Worm (Caenorhabditis elegans) whole organism, L1 larva: ENCODE data around the gene ubq-2.

ENCODE experiments used
- C04F5.9 ChIP-seq: sonication (generic microtip); optimal IDR thresholded peaks from 2 replicates; lab custom pipeline; 2016; ENCODE audit warnings: missing genetic modification characterization, missing compliant biosample characterization
- C16A3.4 ChIP-seq: fragments of 150-350 bp; optimal IDR thresholded peaks from 2 replicates; lab custom pipeline; 2014; ENCODE audit warnings: missing biosample characterization, missing genetic modification characterization
- F16B12.6 ChIP-seq: fragments of 150-350 bp; optimal IDR thresholded peaks from 2 replicates; lab custom pipeline; 2014; ENCODE audit warnings: missing biosample characterization, missing genetic modification characterization
- ama-1 ChIP-seq: fragments of 150-350 bp; optimal IDR thresholded peaks from 2 replicates; lab custom pipeline; 2014
- ceh-63 ChIP-seq: fragments of 200-800 bp; sonication (Bioruptor generic); optimal IDR thresholded peaks from 2 replicates; lab custom pipeline; 2018; ENCODE audit warnings: mild to moderate bottlenecking, missing genetic modification characterization, missing compliant biosample characterization
- ceh-8 ChIP-seq: fragments of 200-800 bp; sonication (Bioruptor generic); optimal IDR thresholded peaks from 2 replicates; lab custom pipeline; 2018; ENCODE audit warnings: mild to moderate bottlenecking, missing genetic modification characterization, moderate library complexity, missing compliant biosample characterization
- ceh-82 ChIP-seq, 3 experiments: fragments of 150-350 bp in 1 of 3; sonication (generic microtip) in 2 of 3; optimal IDR thresholded peaks; 2 replicates each; lab custom pipeline; 2014 to 2017; ENCODE audit warnings: missing biosample characterization in 3 of 3, missing genetic modification characterization in 3 of 3
- ceh-88 ChIP-seq: fragments of 200-800 bp; sonication (Bioruptor generic); IDR thresholded peaks from 2 replicates; pipeline ENCODE4 v1.3.6; 2022; ENCODE audit warnings: missing genetic modification characterization, missing compliant biosample characterization
- ceh-90 ChIP-seq: sonication (generic microtip); optimal IDR thresholded peaks from 2 replicates; lab custom pipeline; 2016; ENCODE audit warnings: missing genetic modification characterization, missing compliant biosample characterization
- ces-1 ChIP-seq: fragments of 150-350 bp; optimal IDR thresholded peaks from 2 replicates; lab custom pipeline; 2014; ENCODE audit warnings: missing biosample characterization, missing genetic modification reagents, missing genetic modification characterization
- dpl-1 ChIP-seq, 3 experiments: fragments of 150-350 bp in 2 of 3; sonication (generic microtip) in 1 of 3; optimal IDR thresholded peaks; 2 replicates each; lab custom pipeline; 2014 to 2017; ENCODE audit warnings: missing biosample characterization in 3 of 3, missing genetic modification characterization in 3 of 3, missing genetic modification reagents in 3 of 3
- dsc-1 ChIP-seq: sonication (generic microtip); optimal IDR thresholded peaks from 2 replicates; lab custom pipeline; 2016; ENCODE audit warnings: mild to moderate bottlenecking, missing genetic modification characterization, missing compliant biosample characterization
- efl-1 ChIP-seq, 4 experiments: fragments of 150-350 bp; optimal IDR thresholded peaks in 3 of 4; peaks in 1 of 4; 1 replicate in 1 of 4; 2 replicates in 3 of 4; lab custom pipeline; 2014; ENCODE audit warnings: missing biosample characterization in 2 of 4, missing genetic modification characterization in 2 of 4, missing genetic modification reagents in 2 of 4
- efl-3 ChIP-seq: fragments of 200-800 bp; sonication (Bioruptor generic); optimal IDR thresholded peaks from 2 replicates; lab custom pipeline; 2018; ENCODE audit warnings: mild to moderate bottlenecking, missing genetic modification characterization, missing compliant biosample characterization
- ets-5 ChIP-seq: fragments of 200-800 bp; sonication (Bioruptor generic); IDR thresholded peaks from 2 replicates; pipeline ENCODE4 v1.3.6; 2022; ENCODE audit warnings: missing genetic modification characterization, missing compliant biosample characterization
- fkh-8 ChIP-seq: sonication (generic microtip); optimal IDR thresholded peaks from 2 replicates; lab custom pipeline; 2016; ENCODE audit warnings: mild to moderate bottlenecking, missing genetic modification characterization, missing compliant biosample characterization
- hlh-4 ChIP-seq: sonication (generic microtip); optimal IDR thresholded peaks from 2 replicates; lab custom pipeline; 2016; ENCODE audit warnings: mild to moderate bottlenecking, missing genetic modification characterization, missing compliant biosample characterization
- hpl-2 ChIP-seq: fragments of 150-350 bp; optimal IDR thresholded peaks from 2 replicates; lab custom pipeline; 2014; ENCODE audit warnings: missing biosample characterization, missing genetic modification reagents, missing genetic modification characterization
- irx-1 ChIP-seq: sonication (generic microtip); optimal IDR thresholded peaks from 2 replicates; lab custom pipeline; 2016; ENCODE audit warnings: missing genetic modification characterization, missing compliant biosample characterization
- isw-1 ChIP-seq: fragments of 200-800 bp; sonication (Bioruptor generic); IDR thresholded peaks from 2 replicates; pipeline ENCODE4 v1.3.6; 2022; ENCODE audit warnings: missing genetic modification characterization, missing compliant biosample characterization
- lin-14 ChIP-seq: fragments of 200-800 bp; sonication (Bioruptor generic); optimal IDR thresholded peaks from 2 replicates; lab custom pipeline; 2018; ENCODE audit warnings: mild to moderate bottlenecking, missing genetic modification characterization, moderate library complexity, missing compliant biosample characterization
- lir-3 ChIP-seq: sonication (generic microtip); optimal IDR thresholded peaks from 2 replicates; lab custom pipeline; 2016; ENCODE audit warnings: mild to moderate bottlenecking, missing genetic modification characterization, moderate library complexity, missing compliant biosample characterization; ENCODE audit not compliant: poor library complexity
- lsy-2 ChIP-seq, 2 experiments: fragments of 150-350 bp; optimal IDR thresholded peaks; 2 replicates each; lab custom pipeline; 2014; ENCODE audit warnings: missing biosample characterization in 2 of 2, missing genetic modification characterization in 2 of 2
- mdl-1 ChIP-seq, 2 experiments: fragments of 150-350 bp; optimal IDR thresholded peaks; 2 replicates each; lab custom pipeline; 2014 to 2017; ENCODE audit warnings: missing biosample characterization in 2 of 2, missing genetic modification characterization in 2 of 2, inconsistent platforms in 1 of 2
- mef-2 ChIP-seq: fragments of 150-350 bp; optimal IDR thresholded peaks from 2 replicates; lab custom pipeline; 2014; ENCODE audit warnings: missing biosample characterization, missing genetic modification characterization
- mep-1 ChIP-seq: fragments of 150-350 bp; optimal IDR thresholded peaks from 2 replicates; lab custom pipeline; 2014; ENCODE audit warnings: missing biosample characterization, missing genetic modification characterization
- nhr-11 ChIP-seq: fragments of 150-350 bp; optimal IDR thresholded peaks from 2 replicates; lab custom pipeline; 2014; ENCODE audit warnings: missing biosample characterization, missing genetic modification characterization
- nhr-12 ChIP-seq: sonication (generic microtip); optimal IDR thresholded peaks from 2 replicates; lab custom pipeline; 2017; ENCODE audit warnings: missing biosample characterization, missing genetic modification characterization
- nhr-19 ChIP-seq: fragments of 200-800 bp; sonication (Bioruptor generic); conservative IDR thresholded peaks from 2 replicates; pipeline ENCODE4 v1.3.6; 2022; ENCODE audit warnings: missing genetic modification characterization, missing compliant biosample characterization
- nhr-237 ChIP-seq: fragments of 150-350 bp; optimal IDR thresholded peaks from 2 replicates; lab custom pipeline; 2014; ENCODE audit warnings: missing biosample characterization, missing genetic modification characterization
- nhr-28 ChIP-seq: fragments of 150-350 bp; optimal IDR thresholded peaks from 2 replicates; lab custom pipeline; 2014; ENCODE audit warnings: missing biosample characterization, missing genetic modification characterization
- nhr-76 ChIP-seq: sonication (generic microtip); optimal IDR thresholded peaks from 2 replicates; lab custom pipeline; 2017; ENCODE audit warnings: missing biosample characterization, missing genetic modification characterization
- nhr-77 ChIP-seq: fragments of 150-350 bp; optimal IDR thresholded peaks from 2 replicates; lab custom pipeline; 2014; ENCODE audit warnings: missing biosample characterization, missing genetic modification characterization
- nhr-84 ChIP-seq: sonication (generic microtip); optimal IDR thresholded peaks from 2 replicates; lab custom pipeline; 2017; ENCODE audit warnings: missing biosample characterization, missing genetic modification characterization
- pag-3 ChIP-seq: sonication (generic microtip); optimal IDR thresholded peaks from 2 replicates; lab custom pipeline; 2017; ENCODE audit warnings: missing genetic modification characterization, mild to moderate bottlenecking, missing compliant biosample characterization, antibody characterized with exemption, borderline replicate concordance; ENCODE audit not compliant: insufficient read depth
- pqm-1 ChIP-seq: sonication (generic microtip); optimal IDR thresholded peaks from 3 replicates; lab custom pipeline; 2017; ENCODE audit warnings: missing biosample characterization, missing genetic modification characterization
- skn-1 ChIP-seq: fragments of 150-350 bp; optimal IDR thresholded peaks from 2 replicates; lab custom pipeline; 2014; ENCODE audit warnings: missing biosample characterization, missing genetic modification characterization
- snu-23 ChIP-seq: sonication (generic microtip); optimal IDR thresholded peaks from 2 replicates; lab custom pipeline; 2016; ENCODE audit warnings: missing genetic modification characterization, missing compliant biosample characterization
- sox-4 ChIP-seq: sonication (generic microtip); optimal IDR thresholded peaks from 2 replicates; lab custom pipeline; 2016; ENCODE audit warnings: missing genetic modification characterization, missing compliant biosample characterization
- sptf-1 ChIP-seq: fragments of 150-350 bp; optimal IDR thresholded peaks from 2 replicates; lab custom pipeline; 2014; ENCODE audit warnings: missing biosample characterization, missing genetic modification characterization
- sup-37 ChIP-seq: fragments of 200-800 bp; sonication (Bioruptor generic); optimal IDR thresholded peaks from 2 replicates; lab custom pipeline; 2018; ENCODE audit warnings: mild to moderate bottlenecking, missing genetic modification characterization, missing compliant biosample characterization
- swsn-7 ChIP-seq: sonication (generic microtip); optimal IDR thresholded peaks from 2 replicates; lab custom pipeline; 2016; ENCODE audit warnings: missing genetic modification characterization, missing compliant biosample characterization
- unc-30 ChIP-seq: sonication (generic microtip); optimal IDR thresholded peaks from 2 replicates; lab custom pipeline; 2017; ENCODE audit warnings: missing biosample characterization, missing genetic modification characterization
- unc-62 ChIP-seq: fragments of 150-350 bp; optimal IDR thresholded peaks from 2 replicates; lab custom pipeline; 2014; ENCODE audit warnings: missing biosample characterization, missing genetic modification reagents, missing genetic modification characterization
- vab-15 ChIP-seq: sonication (generic microtip); optimal IDR thresholded peaks from 2 replicates; lab custom pipeline; 2017; ENCODE audit warnings: missing genotype, mild to moderate bottlenecking, missing genetic modification characterization, missing compliant biosample characterization
- zip-4 ChIP-seq: fragments of 200-800 bp; sonication (Bioruptor generic); optimal IDR thresholded peaks from 2 replicates; lab custom pipeline; 2018; ENCODE audit warnings: mild to moderate bottlenecking, missing genetic modification characterization, moderate library complexity, missing compliant biosample characterization
- ztf-4 ChIP-seq: fragments of 150-350 bp; optimal IDR thresholded peaks from 2 replicates; lab custom pipeline; 2014; ENCODE audit warnings: missing biosample characterization, missing genetic modification characterization

ubq-2 gene

ce11 chrIII:13015754-13016317 lies 37.5 kb upstream of the ubq-2 start (continued):
- TF ChIP-seq zip-4 (GFP tag; lab: Kevin White, UChicago) (no peak), fkh-8 (tag; lab: Kevin White, UChicago) (peak; percentile 52), nhr-19 (GFP tag; lab: Robert Waterston, UW) (peak; percentile 25), mef-2 (tag; lab: Kevin White, UChicago) (no peak), mdl-1 (tag; optimal IDR thresholded peaks at IDR 0.05; lab: Kevin White, UChicago) (peak in 1 of 2 experiments; percentile 36), mep-1 (tag; lab: Kevin White, UChicago) (peak; percentile 3), irx-1 (no peak), nhr-77 (tag; lab: Kevin White, UChicago) (peak; percentile 55), nhr-12 (tag; lab: Kevin White, UChicago) (no peak), ceh-8 (no peak), nhr-237 (tag; lab: Kevin White, UChicago) (no peak), C16A3.4 (tag; lab: Kevin White, UChicago) (peak; percentile 48), nhr-28 (tag; lab: Kevin White, UChicago) (no peak), ets-5 (GFP tag; lab: Robert Waterston, UW) (no peak), dpl-1 (GFP tag; optimal IDR thresholded peaks at IDR 0.05; lab: Kevin White, UChicago) (peak in 2 of 3 experiments; percentile 25), efl-3 (no peak), vab-15 (tag; lab: Kevin White, UChicago) (peak; percentile 50), ceh-90 (tag; lab: Kevin White, UChicago) (no peak), pag-3 (no peak), unc-30 (tag; lab: Kevin White, UChicago) (no peak), sup-37 (GFP tag; lab: Kevin White, UChicago) (no peak), lsy-2 (tag; optimal IDR thresholded peaks at IDR 0.05; lab: Kevin White, UChicago) (peak; percentile 25 to 66), ztf-4 (tag; lab: Kevin White, UChicago) (no peak), sox-4 (no peak), nhr-76 (tag; lab: Kevin White, UChicago) (no peak), sptf-1 (tag; lab: Kevin White, UChicago) (no peak), lin-14 (GFP tag; lab: Kevin White, UChicago) (peak; percentile 57), ceh-82 (tag; optimal IDR thresholded peaks at IDR 0.05; lab: Kevin White, UChicago) (peak in 1 of 3 experiments; percentile 57), snu-23 (GFP tag; lab: Kevin White, UChicago) (peak; percentile 61), ces-1 (GFP tag; lab: Kevin White, UChicago) (no peak), hpl-2 (GFP tag; lab: Kevin White, UChicago) (peak; percentile 16), unc-62 (no peak), hlh-4 (tag; lab: Kevin White, UChicago) (no peak), nhr-84 (tag; lab: Kevin White, UChicago) (no peak), ceh-88 (GFP tag; lab: Robert Waterston, UW) (no peak), dsc-1 (tag; lab: Kevin White, UChicago) (peak; percentile 42), skn-1 (tag; lab: Kevin White, UChicago) (no peak), pqm-1 (tag; lab: Kevin White, UChicago) (no peak), ama-1 (lab: Kevin White, UChicago) (no peak), swsn-7 (tag; lab: Kevin White, UChicago) (peak; percentile 29), isw-1 (no peak), ceh-63 (GFP tag; lab: Kevin White, UChicago) (no peak), nhr-11 (no peak), F16B12.6 (tag; lab: Kevin White, UChicago) (peak; percentile 18), C04F5.9 (no peak), lir-3 (tag; lab: Kevin White, UChicago) (peak; percentile 5), efl-1 (optimal IDR thresholded peaks at IDR 0.05; lab: Kevin White, UChicago) (peak; percentile 21 to 51), efl-1 (GFP tag; optimal IDR thresholded peaks at IDR 0.05 in 1 of 2; lab: Kevin White, UChicago) (peak; percentile 22 to 74)
